Worm (Caenorhabditis elegans) whole organism, L4 larva: ENCODE results near the gene amdh-1.

Experiments used
- D1046.2 ChIP-seq: fragments of 200-800 bp; sonication (Bioruptor generic); IDR thresholded peaks from 2 replicates; pipeline ENCODE4 v1.3.6; 2022; ENCODE audit warnings: missing genetic modification characterization, missing compliant biosample characterization
- F44E2.7 ChIP-seq: fragments of 200-800 bp; sonication (Bioruptor generic); IDR thresholded peaks from 2 replicates; pipeline ENCODE4 v2.1.2; 2022; ENCODE audit warnings: missing genetic modification characterization, missing compliant biosample characterization
- Y5F2A.4 ChIP-seq: fragments of 200-800 bp; sonication (Bioruptor generic); optimal IDR thresholded peaks from 2 replicates; lab custom pipeline; 2018; ENCODE audit warnings: mild to moderate bottlenecking, missing genetic modification characterization, missing compliant biosample characterization
- Y75B8A.6 ChIP-seq: fragments of 200-800 bp; sonication (Bioruptor generic); IDR thresholded peaks from 2 replicates; pipeline ENCODE4 v1.3.6; 2022; ENCODE audit warnings: missing genetic modification reagents, missing genetic modification characterization, missing compliant biosample characterization
- ceh-28 ChIP-seq: fragments of 150-350 bp; optimal IDR thresholded peaks from 2 replicates; lab custom pipeline; 2014; ENCODE audit warnings: missing biosample characterization, missing genetic modification reagents, missing genetic modification characterization
- cey-2 ChIP-seq: sonication (generic microtip); optimal IDR thresholded peaks from 3 replicates; lab custom pipeline; 2017; ENCODE audit warnings: missing genetic modification characterization, mild to moderate bottlenecking, missing compliant biosample characterization, antibody characterized with exemption, borderline replicate concordance; ENCODE audit not compliant: insufficient read depth
- ctbp-1 ChIP-seq: fragments of 200-800 bp; sonication (Bioruptor generic); IDR thresholded peaks from 2 replicates; pipeline ENCODE4 v1.3.6; 2022; ENCODE audit warnings: missing genetic modification reagents, missing genetic modification characterization, missing compliant biosample characterization
- daf-16 ChIP-seq, 3 experiments: sonication (generic microtip); optimal IDR thresholded peaks; 2 replicates each; lab custom pipeline; 2016 to 2017; ENCODE audit warnings: missing genetic modification characterization in 3 of 3, missing genetic modification reagents in 3 of 3, mild to moderate bottlenecking in 2 of 3, missing compliant biosample characterization in 2 of 3, missing biosample characterization in 1 of 3, moderate library complexity in 1 of 3
- daf-8 ChIP-seq: fragments of 200-800 bp; sonication (Bioruptor generic); IDR thresholded peaks from 2 replicates; pipeline ENCODE4 v1.3.6; 2022; ENCODE audit warnings: missing genetic modification characterization, missing compliant biosample characterization
- fkh-10 ChIP-seq: fragments of 150-350 bp; optimal IDR thresholded peaks from 2 replicates; lab custom pipeline; 2014; ENCODE audit warnings: missing biosample characterization, missing genetic modification reagents, missing genetic modification characterization
- fos-1 ChIP-seq: fragments of 150-350 bp; optimal IDR thresholded peaks from 2 replicates; lab custom pipeline; 2014; ENCODE audit warnings: missing biosample characterization, missing genetic modification characterization
- gei-8 ChIP-seq: fragments of 200-800 bp; sonication (Bioruptor generic); optimal IDR thresholded peaks from 2 replicates; lab custom pipeline; 2018; ENCODE audit warnings: mild to moderate bottlenecking, missing genetic modification characterization, missing compliant biosample characterization
- hif-1 ChIP-seq, 2 experiments: sonication (generic microtip); optimal IDR thresholded peaks; 2 replicates each; lab custom pipeline; 2016 to 2017; ENCODE audit warnings: missing compliant biosample characterization in 2 of 2, missing genetic modification characterization in 2 of 2, missing genetic modification reagents in 2 of 2, missing genotype in 2 of 2, mild to moderate bottlenecking in 1 of 2
- hlh-11 ChIP-seq: fragments of 200-800 bp; sonication (Bioruptor generic); optimal IDR thresholded peaks from 2 replicates; lab custom pipeline; 2018; ENCODE audit warnings: mild to moderate bottlenecking, missing genetic modification characterization, missing compliant biosample characterization
- hlh-30 ChIP-seq: sonication (generic microtip); optimal IDR thresholded peaks from 2 replicates; lab custom pipeline; 2017; ENCODE audit warnings: antibody characterized with exemption, mild to moderate bottlenecking, missing genetic modification characterization, missing compliant biosample characterization; ENCODE audit not compliant: insufficient read depth
- hmg-1.1 ChIP-seq: fragments of 200-800 bp; sonication (Bioruptor generic); IDR thresholded peaks from 2 replicates; pipeline ENCODE4 v1.3.6; 2022; ENCODE audit warnings: missing genetic modification reagents, missing genetic modification characterization, missing compliant biosample characterization
- lim-7 ChIP-seq: fragments of 200-800 bp; sonication (Bioruptor generic); IDR thresholded peaks from 2 replicates; pipeline ENCODE4 v1.3.6; 2022; ENCODE audit warnings: missing genetic modification characterization, missing compliant biosample characterization
- lin-13 ChIP-seq: fragments of 150-350 bp; optimal IDR thresholded peaks from 2 replicates; lab custom pipeline; 2014; ENCODE audit warnings: missing biosample characterization, missing genetic modification reagents, missing genetic modification characterization
- lin-29 ChIP-seq: fragments of 200-800 bp; sonication (Bioruptor generic); IDR thresholded peaks from 2 replicates; pipeline ENCODE4 v1.3.6; 2022; ENCODE audit warnings: missing genetic modification reagents, missing genetic modification characterization, missing compliant biosample characterization
- lin-38 ChIP-seq: fragments of 200-800 bp; sonication (Bioruptor generic); IDR thresholded peaks from 2 replicates; pipeline ENCODE4 v1.3.6; 2022; ENCODE audit warnings: missing genetic modification reagents, missing genetic modification characterization, missing compliant biosample characterization
- lin-39 ChIP-seq: fragments of 150-350 bp; optimal IDR thresholded peaks from 2 replicates; lab custom pipeline; 2014; ENCODE audit warnings: missing biosample characterization, missing genetic modification reagents, missing genetic modification characterization
- madf-5 ChIP-seq, 2 experiments: fragments of 200-800 bp; sonication (Bioruptor generic); IDR thresholded peaks; 2 replicates each; pipeline ENCODE4 v1.3.6; 2022; ENCODE audit warnings: missing compliant biosample characterization in 2 of 2, missing genetic modification characterization in 2 of 2
- madf-9 ChIP-seq: fragments of 200-800 bp; sonication (Bioruptor generic); conservative IDR thresholded peaks from 2 replicates; pipeline ENCODE4 v1.3.6; 2022; ENCODE audit warnings: missing genetic modification reagents, missing genetic modification characterization, missing compliant biosample characterization
- mdl-1 ChIP-seq, 2 experiments: fragments of 150-350 bp in 1 of 2; sonication (generic microtip) in 1 of 2; optimal IDR thresholded peaks; 2 replicates each; lab custom pipeline; 2014 to 2017; ENCODE audit warnings: missing biosample characterization in 2 of 2, missing genetic modification characterization in 2 of 2
- mep-1 ChIP-seq: fragments of 150-350 bp; sonication (generic microtip); optimal IDR thresholded peaks from 3 replicates; lab custom pipeline; 2014; ENCODE audit warnings: missing biosample characterization, missing genetic modification characterization
- mes-2 ChIP-seq: sonication (generic microtip); optimal IDR thresholded peaks from 2 replicates; lab custom pipeline; 2016; ENCODE audit warnings: missing genotype, mild to moderate bottlenecking, missing genetic modification characterization, missing compliant biosample characterization; ENCODE audit not compliant: poor library complexity, severe bottlenecking
- nhr-10 ChIP-seq: fragments of 150-350 bp; optimal IDR thresholded peaks from 2 replicates; lab custom pipeline; 2014; ENCODE audit warnings: missing biosample characterization, missing genetic modification characterization
- nhr-102 ChIP-seq: sonication (generic microtip); optimal IDR thresholded peaks from 2 replicates; lab custom pipeline; 2016; ENCODE audit warnings: mild to moderate bottlenecking, missing genetic modification characterization, moderate library complexity, missing compliant biosample characterization
- nhr-11 ChIP-seq: fragments of 150-350 bp; optimal IDR thresholded peaks from 2 replicates; lab custom pipeline; 2014; ENCODE audit warnings: missing biosample characterization, missing genetic modification characterization
- nhr-237 ChIP-seq: sonication (generic microtip); optimal IDR thresholded peaks from 2 replicates; lab custom pipeline; 2017; ENCODE audit warnings: missing biosample characterization, missing genetic modification characterization
- nhr-28 ChIP-seq: fragments of 150-350 bp; optimal IDR thresholded peaks from 2 replicates; lab custom pipeline; 2014; ENCODE audit warnings: missing biosample characterization, missing genetic modification characterization
- nhr-41 ChIP-seq: fragments of 200-800 bp; sonication (Bioruptor generic); IDR thresholded peaks from 2 replicates; pipeline ENCODE4 v1.3.6; 2022; ENCODE audit warnings: missing genetic modification reagents, missing genetic modification characterization, missing compliant biosample characterization
- pha-4 ChIP-seq, 2 experiments: fragments of 150-350 bp in 1 of 2; fragments of 200-800 bp in 1 of 2; sonication (Bioruptor generic) in 1 of 2; IDR thresholded peaks in 1 of 2; optimal IDR thresholded peaks in 1 of 2; 2 replicates each; pipeline versions ENCODE4 v1.3.6 to Lab custom; 2014 to 2022; ENCODE audit warnings: missing genetic modification characterization in 2 of 2, missing genetic modification reagents in 2 of 2, missing biosample characterization in 1 of 2, missing compliant biosample characterization in 1 of 2
- php-3 ChIP-seq: fragments of 200-800 bp; sonication (Bioruptor generic); IDR thresholded peaks from 2 replicates; pipeline ENCODE4 v1.3.6; 2022; ENCODE audit warnings: missing genetic modification reagents, missing genetic modification characterization, missing compliant biosample characterization
- set-16 ChIP-seq: fragments of 200-800 bp; sonication (Bioruptor generic); IDR thresholded peaks from 2 replicates; pipeline ENCODE4 v1.3.6; 2022; ENCODE audit warnings: missing genetic modification reagents, missing genetic modification characterization, missing compliant biosample characterization
- unc-39 ChIP-seq: sonication (generic microtip); optimal IDR thresholded peaks from 2 replicates; lab custom pipeline; 2017; ENCODE audit warnings: missing biosample characterization, missing genetic modification characterization
- unc-62 ChIP-seq, 3 experiments: fragments of 150-350 bp in 1 of 3; sonication (generic microtip); optimal IDR thresholded peaks in 2 of 3; peaks in 1 of 3; 1 replicate in 1 of 3; 2 replicates in 2 of 3; lab custom pipeline; 2014 to 2017; ENCODE audit warnings: missing biosample characterization in 3 of 3, missing genetic modification characterization in 3 of 3, missing genetic modification reagents in 3 of 3, missing genotype in 1 of 3
- zfp-2 ChIP-seq: sonication (generic microtip); optimal IDR thresholded peaks from 2 replicates; lab custom pipeline; 2016; ENCODE audit warnings: mild to moderate bottlenecking, missing genetic modification characterization, missing compliant biosample characterization
- zfp-3 ChIP-seq: fragments of 200-800 bp; sonication (Bioruptor generic); conservative IDR thresholded peaks from 2 replicates; pipeline ENCODE4 v1.3.6; 2022; ENCODE audit warnings: missing genetic modification reagents, missing genetic modification characterization, missing compliant biosample characterization
- zip-11 ChIP-seq: fragments of 200-800 bp; sonication (Bioruptor generic); IDR thresholded peaks from 2 replicates; pipeline ENCODE4 v1.3.6; 2022; ENCODE audit warnings: missing genetic modification characterization, missing compliant biosample characterization
- ztf-7 ChIP-seq: fragments of 150-350 bp; optimal IDR thresholded peaks from 2 replicates; lab custom pipeline; 2014; ENCODE audit warnings: missing biosample characterization, missing genetic modification characterization

Gene amdh-1

ce11 chrIII:6303114-6303647 is 51.6 kb downstream of the amdh-1 start, which contains the start of gene F47D12.9 (continued):
- peak; percentile 32 for TF ChIP-seq gei-8
- TF ChIP-seq mep-1 (tag; lab: Kevin White, UChicago) = peak; percentile 81
- peak; percentile 98 for TF ChIP-seq hlh-30 (tag; lab: Kevin White, UChicago)
- peak in 1 of 2 experiments; percentile 74 for TF ChIP-seq hif-1 (tag; optimal IDR thresholded peaks at IDR 0.05; lab: Kevin White, UChicago)
- peak; percentile 26 to 85 for TF ChIP-seq mdl-1 (tag; optimal IDR thresholded peaks at IDR 0.05; lab: Kevin White, UChicago)
- TF ChIP-seq nhr-237 = no peak
- no peak for TF ChIP-seq madf-9 (GFP tag; lab: Robert Waterston, UW)
- TF ChIP-seq ztf-7 (tag; lab: Kevin White, UChicago) = peak; percentile 4
- no peak for TF ChIP-seq daf-8 (GFP tag; lab: Robert Waterston, UW)
- TF ChIP-seq unc-39 (tag; lab: Kevin White, UChicago) = no peak
- TF ChIP-seq zfp-3 (GFP tag; lab: Robert Waterston, UW) = 0 out of 2 replicates have a peak, but pooled peaks have one; percentile 5
- peak; percentile 90 for TF ChIP-seq hlh-11 (tag; lab: Kevin White, UChicago)
- peak; percentile 73 to 93 for TF ChIP-seq daf-16 (GFP tag; optimal IDR thresholded peaks at IDR 0.05; lab: Kevin White, UChicago)
- peak; percentile 92 for TF ChIP-seq daf-16 (tag; optimal IDR thresholded peaks at IDR 0.05; lab: Kevin White, UChicago)
- no peak for TF ChIP-seq zfp-2 (tag; lab: Kevin White, UChicago)
- peak; percentile 72 for TF ChIP-seq nhr-11 (tag; lab: Kevin White, UChicago)
- no peak for TF ChIP-seq nhr-41 (GFP tag; lab: Robert Waterston, UW)

- TF ChIP-seq nhr-10 (tag; lab: Kevin White, UChicago) (no peak), Y5F2A.4 (GFP tag; lab: Kevin White, UChicago) (no peak), zip-11 (no peak), set-16 (no peak), lin-29 (no peak), hif-1 (tag; optimal IDR thresholded peaks at IDR 0.05; lab: Kevin White, UChicago) (no peak), nhr-28 (tag; lab: Kevin White, UChicago) (no peak), unc-62 (GFP tag; optimal IDR thresholded peaks at IDR 0.05 in 1 of 2; lab: Kevin White, UChicago) (no peak), unc-62 (tag; optimal IDR thresholded peaks at IDR 0.05; lab: Kevin White, UChicago) (no peak), mes-2 (tag; lab: Kevin White, UChicago) (no peak), Y75B8A.6 (no peak), lin-13 (no peak), D1046.2 (GFP tag; lab: Robert Waterston, UW) (no peak), nhr-102 (tag; lab: Kevin White, UChicago) (no peak), madf-5 (GFP tag; IDR thresholded peaks at IDR 0.05; lab: Robert Waterston, UW) (no peak), hlh-11 (tag; lab: Kevin White, UChicago) (no peak), zfp-3 (GFP tag; lab: Robert Waterston, UW) (no peak), lim-7 (no peak), lin-39 (tag; lab: Kevin White, UChicago) (no peak), php-3 (GFP tag; lab: Robert Waterston, UW) (no peak)
These were observed 52.2 kb downstream of the amdh-1 start for ce11 chrIII:6303787-6304186.

ce11 chrIII:6307832-6308231 is 56.2 kb downstream of the amdh-1 start:
- TF ChIP-seq cey-2 (tag; lab: Kevin White, UChicago) (no peak), ctbp-1 (GFP tag; lab: Robert Waterston, UW) (0 out of 2 replicates have a peak, but pooled peaks have one; percentile 27), gei-8 (no peak), hmg-1.1 (GFP tag; lab: Robert Waterston, UW) (no peak), F44E2.7 (GFP tag; lab: Robert Waterston, UW) (no peak), madf-5 (GFP tag; IDR thresholded peaks at IDR 0.05; lab: Robert Waterston, UW) (no peak), pha-4 (GFP tag; IDR thresholded peaks at IDR 0.05; lab: Robert Waterston, UW) (no peak), pha-4 (tag; optimal IDR thresholded peaks at IDR 0.05; lab: Kevin White, UChicago) (no peak), fos-1 (tag; lab: Kevin White, UChicago) (no peak), nhr-102 (tag; lab: Kevin White, UChicago) (no peak), zfp-2 (tag; lab: Kevin White, UChicago) (no peak), fkh-10 (GFP tag; lab: Kevin White, UChicago) (peak; percentile 32), ceh-28 (tag; lab: Kevin White, UChicago) (no peak), lin-38 (GFP tag; lab: Robert Waterston, UW) (no peak)
